Fruit fly (Drosophila melanogaster): Measurements from ENCODE around the gene XNP.

XNP gene

dm6 chr3R:25490778-25491664, 8.4 kb upstream of the XNP start, which contains the start of the genes Gnpat and CG5112 (continued):
- peak; percentile 56 for TF ChIP-seq CG12942 (GFP tag; optimal IDR thresholded peaks at IDR 0.05)
- TF ChIP-seq wdn (GFP tag; IDR thresholded peaks at IDR 0.05): peak; percentile 50; the same call in 1 of the 2 replicates
- no peak for TF ChIP-seq CG15011 (GFP tag; optimal IDR thresholded peaks at IDR 0.05)
- TF ChIP-seq Dek (tag; optimal IDR thresholded peaks at IDR 0.05): peak; percentile 0
- TF ChIP-seq fd3F (GFP tag; optimal IDR thresholded peaks at IDR 0.05): peak; percentile 1
- peak; percentile 41; the same call in 1 of the 2 replicates for TF ChIP-seq al (GFP tag; IDR thresholded peaks at IDR 0.05)
- peak; percentile 50 for TF ChIP-seq CG18599 (GFP tag; optimal IDR thresholded peaks at IDR 0.05)
- TF ChIP-seq insv (GFP tag; optimal IDR thresholded peaks at IDR 0.05): peak in 1 of 2 experiments; percentile 22
- peak; percentile 63 for TF ChIP-seq Scr (GFP tag; IDR thresholded peaks at IDR 0.05; ENCODE audit: partially characterized antibody)
- TF ChIP-seq scrt (GFP tag; optimal IDR thresholded peaks at IDR 0.05): no peak
- peak; percentile 7 for TF ChIP-seq esg (GFP tag; conservative IDR thresholded peaks at IDR 0.05)
- no peak for TF ChIP-seq CkIIα-i1 (GFP tag; IDR thresholded peaks at IDR 0.05)
- peak; percentile 73 for TF ChIP-seq Antp (GFP tag; optimal IDR thresholded peaks at IDR 0.05)
- no peak for TF ChIP-seq cad (GFP tag; optimal IDR thresholded peaks at IDR 0.05)
- peak; percentile 62; the same call in 1 of the 2 replicates for TF ChIP-seq CG32767 (GFP tag; IDR thresholded peaks at IDR 0.05)
- no peak for TF ChIP-seq aop (GFP tag; IDR thresholded peaks at IDR 0.05)
- no peak for TF ChIP-seq ERR (GFP tag; optimal IDR thresholded peaks at IDR 0.05)
- peak; percentile 66 for TF ChIP-seq CG33213 (GFP tag; optimal IDR thresholded peaks at IDR 0.05)
- peak; percentile 46; the same call in 1 of the 2 replicates for TF ChIP-seq Nf-YA (GFP tag; IDR thresholded peaks at IDR 0.05)
- TF ChIP-seq E2f2 (GFP tag; IDR thresholded peaks at IDR 0.05): peak; percentile 44
- no peak for TF ChIP-seq Bdp1 (GFP tag; optimal IDR thresholded peaks at IDR 0.05)
- TF ChIP-seq HLHmδ (GFP tag; optimal IDR thresholded peaks at IDR 0.05): peak; percentile 78
- no peak for TF ChIP-seq CG17568 (GFP tag; optimal IDR thresholded peaks at IDR 0.05)
- TF ChIP-seq CG13287 (GFP tag; IDR thresholded peaks at IDR 0.05; ENCODE audit: partially characterized antibody): peak; percentile 78
- TF ChIP-seq Dp (GFP tag; optimal IDR thresholded peaks at IDR 0.05): peak; percentile 13
- peak; percentile 85 for TF ChIP-seq ssp (GFP tag; IDR thresholded peaks at IDR 0.05)
- TF ChIP-seq HLH4C (GFP tag; IDR thresholded peaks at IDR 0.05; ENCODE audit: partially characterized antibody): peak; percentile 57; the same call in 2 of the 3 replicates
- peak; percentile 70 for TF ChIP-seq CG9609 (GFP tag; optimal IDR thresholded peaks at IDR 0.05)
- TF ChIP-seq CG33557 (GFP tag; optimal IDR thresholded peaks at IDR 0.05): peak; percentile 13
- TF ChIP-seq CG10274 (GFP tag; optimal IDR thresholded peaks at IDR 0.05): no peak
- peak; percentile 69 for TF ChIP-seq CG14441 (GFP tag; IDR thresholded peaks at IDR 0.05)
- TF ChIP-seq Hand (GFP tag; optimal IDR thresholded peaks at IDR 0.05): no peak
- no peak for TF ChIP-seq eve (GFP tag; optimal IDR thresholded peaks at IDR 0.05)
- peak; percentile 57 for TF ChIP-seq Hsf (GFP tag; optimal IDR thresholded peaks at IDR 0.05)
- TF ChIP-seq lmd (GFP tag; IDR thresholded peaks at IDR 0.05): peak; percentile 69
- no peak for TF ChIP-seq Atf-2 (GFP tag; optimal IDR thresholded peaks at IDR 0.05)
- TF ChIP-seq CG9727 (GFP tag; optimal IDR thresholded peaks at IDR 0.05): peak; percentile 49
- TF ChIP-seq Six4 (GFP tag; optimal IDR thresholded peaks at IDR 0.05): peak; percentile 36
- peak; percentile 46 for TF ChIP-seq Fer3 (tag; optimal IDR thresholded peaks at IDR 0.05)
- TF ChIP-seq CG11560 (tag; IDR thresholded peaks at IDR 0.05): no peak
- TF ChIP-seq chinmo (GFP tag; IDR thresholded peaks at IDR 0.05; ENCODE audit: partially characterized antibody): no peak
- TF ChIP-seq CG3726 (GFP tag; IDR thresholded peaks at IDR 0.05): 0 out of 3 replicates have a peak, but pooled peaks have one; percentile 15
- TF ChIP-seq Sox102F (GFP tag; optimal IDR thresholded peaks at IDR 0.05): peak; percentile 35
- TF ChIP-seq hth (optimal IDR thresholded peaks at IDR 0.05): no peak
- no peak for TF ChIP-seq CG1529 (GFP tag; optimal IDR thresholded peaks at IDR 0.05)
- TF ChIP-seq yki (optimal IDR thresholded peaks at IDR 0.05): no peak
- no peak for TF ChIP-seq z (GFP tag; IDR thresholded peaks at IDR 0.05)
- TF ChIP-seq CG6683 (GFP tag; optimal IDR thresholded peaks at IDR 0.05): no peak
- TF ChIP-seq gsb-n (tag; optimal IDR thresholded peaks at IDR 0.05): peak; percentile 20

All from whole organism, embryonic.